Worm (Caenorhabditis elegans): ENCODE results near the gene hex-3.

Gene hex-3

DNA sequence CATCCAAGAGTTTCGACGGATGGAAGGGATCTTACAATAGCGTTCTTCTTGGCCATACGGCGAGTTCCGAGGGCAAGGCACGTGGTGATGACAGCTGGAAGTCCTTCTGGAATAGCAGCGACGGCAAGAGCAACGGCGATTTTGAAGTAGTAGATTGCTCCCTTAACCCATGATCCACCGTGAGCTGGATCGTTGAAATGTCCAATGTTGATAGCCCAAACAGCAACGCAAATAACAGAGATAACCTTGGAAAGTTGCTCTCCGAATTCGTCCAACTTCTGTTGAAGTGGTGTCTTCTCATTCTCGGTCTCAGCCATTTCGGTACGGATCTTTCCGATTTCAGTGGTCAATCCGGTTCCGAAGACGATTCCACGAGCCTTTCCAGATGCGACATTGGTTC is 33.8 kb upstream of the hex-3 start:
- no peak for TF ChIP-seq ceh-9 (tag; optimal IDR thresholded peaks at IDR 0.05)
- no peak for TF ChIP-seq nhr-237 (tag; optimal IDR thresholded peaks at IDR 0.05)
- TF ChIP-seq ztf-11 (tag; optimal IDR thresholded peaks at IDR 0.05) = no peak
- TF ChIP-seq aly-2 (tag; optimal IDR thresholded peaks at IDR 0.05) = no peak
- no peak for TF ChIP-seq nhr-12 (tag; optimal IDR thresholded peaks at IDR 0.05)
- TF ChIP-seq mdl-1 (tag; optimal IDR thresholded peaks at IDR 0.05) = no peak
- no peak for TF ChIP-seq ztf-4 (tag; optimal IDR thresholded peaks at IDR 0.05)
- TF ChIP-seq nhr-25 (tag; optimal IDR thresholded peaks at IDR 0.05) = no peak
- no peak for TF ChIP-seq ama-1 (optimal IDR thresholded peaks at IDR 0.05)
- no peak for TF ChIP-seq fos-1 (tag; optimal IDR thresholded peaks at IDR 0.05)
- TF ChIP-seq tbx-2 (tag; optimal IDR thresholded peaks at IDR 0.05) = no peak
- TF ChIP-seq lsy-12 (tag; optimal IDR thresholded peaks at IDR 0.05) = no peak
- no peak for TF ChIP-seq unc-39 (tag; optimal IDR thresholded peaks at IDR 0.05)
- TF ChIP-seq elt-2 (tag; optimal IDR thresholded peaks at IDR 0.05) = no peak
- no peak for TF ChIP-seq eor-1 (tag; optimal IDR thresholded peaks at IDR 0.05)
- no peak for TF ChIP-seq nhr-23 (tag; optimal IDR thresholded peaks at IDR 0.05)

DNA sequence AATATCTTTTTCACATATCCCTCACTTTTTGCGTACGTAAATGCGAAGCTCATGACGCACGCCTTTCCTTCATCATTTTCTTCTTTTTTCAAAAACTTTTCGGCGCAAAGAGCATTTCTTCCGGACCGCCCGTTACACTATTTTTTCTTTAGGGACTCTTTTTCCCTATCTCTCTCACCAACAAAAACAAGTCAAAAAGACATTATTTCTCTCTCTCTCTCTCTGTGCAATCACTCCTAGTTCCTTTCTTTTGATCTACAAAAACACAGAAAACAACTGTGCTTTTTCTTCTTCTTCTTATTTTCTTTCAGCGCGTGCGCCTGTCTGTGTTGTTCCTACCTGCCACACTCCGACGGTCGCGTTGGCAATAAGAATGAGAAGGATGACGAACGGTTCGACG is 33.0 kb upstream of the hex-3 start:
- TF ChIP-seq lin-15B (tag; optimal IDR thresholded peaks at IDR 0.05) (no peak), nfya-1 (tag; optimal IDR thresholded peaks at IDR 0.05; ENCODE audit: insufficient read depth) (peak; percentile 33), nhr-43 (tag; optimal IDR thresholded peaks at IDR 0.05; ENCODE audit: poor library complexity, severe bottlenecking) (no peak), ama-1 (optimal IDR thresholded peaks at IDR 0.05) (no peak), nhr-11 (tag; optimal IDR thresholded peaks at IDR 0.05) (peak; percentile 55), R02D3.7 (tag; optimal IDR thresholded peaks at IDR 0.05) (no peak), lsy-12 (tag; optimal IDR thresholded peaks at IDR 0.05) (no peak), nhr-237 (tag; optimal IDR thresholded peaks at IDR 0.05) (no peak), nhr-67 (tag; optimal IDR thresholded peaks at IDR 0.05) (no peak)

DNA sequence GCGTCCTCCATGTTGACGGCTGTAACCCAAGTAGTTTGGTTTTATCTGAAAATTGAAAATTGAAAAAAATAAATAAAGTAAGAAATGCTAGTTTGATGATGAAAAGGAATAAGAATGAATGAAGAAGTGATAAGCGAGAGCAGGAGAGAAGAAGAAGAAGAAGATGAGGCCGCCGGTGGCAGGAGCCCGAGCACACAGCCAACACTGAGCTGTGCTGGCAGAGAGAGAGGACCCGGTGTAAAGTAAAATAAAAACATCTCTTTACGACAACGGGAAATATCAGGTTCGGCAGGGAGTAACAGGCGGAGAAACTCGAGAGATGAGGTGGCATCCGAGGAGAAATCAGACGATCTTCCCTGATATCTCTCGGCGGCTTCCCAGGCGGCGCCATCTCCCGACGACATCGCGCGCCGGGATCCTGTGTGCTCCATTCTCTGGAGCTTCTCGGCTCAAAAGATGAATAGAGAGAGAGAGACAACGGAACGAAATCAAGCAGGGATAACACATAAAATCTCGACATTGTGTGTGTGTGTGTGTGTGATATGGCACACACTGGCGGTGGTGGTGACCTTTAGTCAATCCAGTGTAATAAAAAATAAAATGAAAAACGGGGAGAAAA is 32.1 kb upstream of the hex-3 start, which contains the start of gene sca-1:
sca-1 (minus strand) TSS at position 51 of the 619 bp plus-strand sequence.
- TF ChIP-seq nfya-1 (tag; optimal IDR thresholded peaks at IDR 0.05; ENCODE audit: insufficient read depth) (peak; percentile 7), egl-5 (tag; optimal IDR thresholded peaks at IDR 0.05) (peak; percentile 2), nhr-43 (tag; optimal IDR thresholded peaks at IDR 0.05; ENCODE audit: poor library complexity, severe bottlenecking) (no peak)

DNA sequence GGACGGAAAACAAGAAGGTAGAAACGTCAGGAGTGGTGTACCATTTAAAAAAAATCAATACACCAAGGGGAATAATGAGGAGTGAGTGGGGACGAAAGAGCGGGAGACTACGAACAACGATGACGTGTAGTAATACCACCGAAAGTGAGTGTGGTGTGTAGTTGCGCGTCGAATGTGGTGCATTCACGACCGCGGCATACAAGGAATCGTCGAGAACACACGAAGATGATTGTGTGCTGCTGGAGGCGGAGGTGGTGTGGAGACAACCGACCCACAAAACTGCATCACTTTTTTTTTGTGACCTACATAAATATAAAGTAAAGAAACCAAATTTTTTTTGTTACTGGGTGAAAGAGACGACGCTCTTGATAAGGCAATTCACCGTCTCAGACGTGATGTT is 30.7 kb upstream of the hex-3 start:
- no peak for TF ChIP-seq fkh-2 (tag; optimal IDR thresholded peaks at IDR 0.05)
- TF ChIP-seq zag-1 (tag; optimal IDR thresholded peaks at IDR 0.05) = no peak
- TF ChIP-seq snpc-4 (tag; optimal IDR thresholded peaks at IDR 0.05) = peak; percentile 57
- TF ChIP-seq pha-4 (tag; optimal IDR thresholded peaks at IDR 0.05) = peak; percentile 55
- peak; percentile 70 for TF ChIP-seq lin-39 (tag; optimal IDR thresholded peaks at IDR 0.05)
- TF ChIP-seq lin-15B (tag; optimal IDR thresholded peaks at IDR 0.05) = peak; percentile 60
- no peak for TF ChIP-seq nhr-237 (tag; optimal IDR thresholded peaks at IDR 0.05)
- peak; percentile 75 for TF ChIP-seq nfya-1 (tag; optimal IDR thresholded peaks at IDR 0.05; ENCODE audit: insufficient read depth)
- no peak for TF ChIP-seq R02D3.7 (tag; optimal IDR thresholded peaks at IDR 0.05)
- TF ChIP-seq lsy-12 (tag; optimal IDR thresholded peaks at IDR 0.05) = peak; percentile 66
- no peak for TF ChIP-seq elt-3 (tag; optimal IDR thresholded peaks at IDR 0.05)
- peak; percentile 50 for TF ChIP-seq ama-1 (optimal IDR thresholded peaks at IDR 0.05)
- TF ChIP-seq ceh-9 (tag; optimal IDR thresholded peaks at IDR 0.05) = no peak
- peak; percentile 33 for TF ChIP-seq ceh-28 (tag; optimal IDR thresholded peaks at IDR 0.05)
- peak; percentile 58 for TF ChIP-seq elt-2 (tag; optimal IDR thresholded peaks at IDR 0.05)
- no peak for TF ChIP-seq nhr-11 (tag; optimal IDR thresholded peaks at IDR 0.05)
- no peak for TF ChIP-seq mml-1 (tag; optimal IDR thresholded peaks at IDR 0.05)
- peak; percentile 57 for TF ChIP-seq skn-1 (tag; optimal IDR thresholded peaks at IDR 0.05)
- TF ChIP-seq nhr-23 (tag; optimal IDR thresholded peaks at IDR 0.05) = peak; percentile 82
- TF ChIP-seq pqm-1 (tag; optimal IDR thresholded peaks at IDR 0.05) = peak; percentile 65
- TF ChIP-seq nhr-25 (tag; optimal IDR thresholded peaks at IDR 0.05) = peak; percentile 77
- peak; percentile 39 for TF ChIP-seq jun-1 (tag; optimal IDR thresholded peaks at IDR 0.05)
- TF ChIP-seq hmg-11 (tag; optimal IDR thresholded peaks at IDR 0.05) = peak; percentile 58

Data from whole organism, L3 larva.